Fruit fly (Drosophila melanogaster) whole organism, embryonic: ENCODE measurements around the gene faf.

Experiments used
- CG10321 ChIP-seq: fragments of 200-800 bp; sonication (Bioruptor generic); IDR thresholded peaks from 2 replicates; pipeline ENCODE4 v1.3.6; 2022; ENCODE audit warnings: missing biosample characterization, missing genetic modification characterization
- CG10431 ChIP-seq: fragments of 200-800 bp; sonication (Bioruptor generic); optimal IDR thresholded peaks from 3 replicates; lab custom pipeline; 2018; ENCODE audit warnings: missing biosample characterization, mild to moderate bottlenecking, missing genetic modification characterization
- CG10462 ChIP-seq: fragments of 200-800 bp; sonication (Bioruptor generic); optimal IDR thresholded peaks from 2 replicates; lab custom pipeline; 2016; ENCODE audit warnings: missing biosample characterization, missing genetic modification characterization
- CG16813 ChIP-seq: fragments of 200-800 bp; sonication (Bioruptor generic); IDR thresholded peaks from 3 replicates; pipeline ENCODE4 v1.3.6; 2022; ENCODE audit warnings: missing biosample characterization, missing genetic modification characterization; ENCODE audit not compliant: partially characterized antibody
- CG1832 ChIP-seq: fragments of 200-800 bp; sonication (Bioruptor generic); optimal IDR thresholded peaks from 2 replicates; lab custom pipeline; 2017; ENCODE audit warnings: missing biosample characterization, mild to moderate bottlenecking, missing genetic modification characterization, inconsistent platforms
- CG18476 ChIP-seq: fragments of 200-800 bp; sonication (Bioruptor generic); optimal IDR thresholded peaks from 2 replicates; lab custom pipeline; 2016; ENCODE audit warnings: missing biosample characterization, mild to moderate bottlenecking, missing genetic modification characterization
- CG18764 ChIP-seq: fragments of 200-800 bp; sonication (Bioruptor generic); optimal IDR thresholded peaks from 3 replicates; lab custom pipeline; 2016; ENCODE audit warnings: missing biosample characterization, missing genetic modification characterization
- CG2120 ChIP-seq: fragments of 200-800 bp; sonication (Bioruptor generic); optimal IDR thresholded peaks from 3 replicates; lab custom pipeline; 2016; ENCODE audit warnings: missing biosample characterization, missing genetic modification characterization
- CG3163 ChIP-seq: fragments of 200-800 bp; sonication (Bioruptor generic); optimal IDR thresholded peaks from 3 replicates; lab custom pipeline; 2016; ENCODE audit warnings: missing biosample characterization, missing genetic modification characterization
- CG32772 ChIP-seq: fragments of 200-800 bp; sonication (Bioruptor generic); IDR thresholded peaks from 2 replicates; pipeline ENCODE4 v1.3.6; 2022; ENCODE audit warnings: missing biosample characterization, missing genetic modification characterization
- CG34422 ChIP-seq: fragments of 200-800 bp; sonication (Bioruptor generic); IDR thresholded peaks from 3 replicates; pipeline ENCODE4 v1.3.6; 2022; ENCODE audit warnings: missing biosample characterization, missing genetic modification characterization
- CG7271 ChIP-seq: fragments of 200-800 bp; sonication (Bioruptor generic); optimal IDR thresholded peaks from 2 replicates; lab custom pipeline; 2018; ENCODE audit warnings: missing biosample characterization, mild to moderate bottlenecking, missing genetic modification characterization, moderate library complexity
- CG7963 ChIP-seq: fragments of 200-800 bp; sonication (Bioruptor generic); IDR thresholded peaks from 3 replicates; pipeline ENCODE4 v1.3.6; 2022; ENCODE audit warnings: missing biosample characterization, missing genetic modification characterization; ENCODE audit not compliant: partially characterized antibody
- CG9215 ChIP-seq: fragments of 200-800 bp; sonication (Bioruptor generic); IDR thresholded peaks from 2 replicates; pipeline ENCODE4 v1.3.6; 2022; ENCODE audit warnings: missing biosample characterization, missing genetic modification characterization
- Deaf1 ChIP-seq: fragments of 200-800 bp; optimal IDR thresholded peaks from 3 replicates; lab custom pipeline; 2019; ENCODE audit warnings: missing biosample characterization, mild to moderate bottlenecking, missing genetic modification characterization, moderate library complexity
- Dek ChIP-seq: fragments of 200-800 bp; sonication (Bioruptor generic); optimal IDR thresholded peaks from 3 replicates; lab custom pipeline; 2019; ENCODE audit warnings: missing biosample characterization, mild to moderate bottlenecking, missing genetic modification characterization, moderate library complexity
- Dll ChIP-seq: fragments of 200-800 bp; sonication (Bioruptor generic); IDR thresholded peaks from 4 replicates; pipeline ENCODE4 v1.3.6; 2022; ENCODE audit warnings: missing biosample characterization, missing genetic modification characterization; ENCODE audit not compliant: partially characterized antibody
- Drgx ChIP-seq: fragments of 200-800 bp; sonication (Bioruptor generic); IDR thresholded peaks from 2 replicates; pipeline ENCODE4 v1.3.6; 2022; ENCODE audit warnings: missing biosample characterization, missing genetic modification characterization
- Kr ChIP-seq: fragments of 200-800 bp; sonication (Bioruptor generic); optimal IDR thresholded peaks from 2 replicates; lab custom pipeline; 2017; ENCODE audit warnings: missing biosample characterization, mild to moderate bottlenecking, missing genetic modification characterization
- MBD-R2 ChIP-seq: fragments of 200-800 bp; sonication (Bioruptor generic); IDR thresholded peaks from 2 replicates; pipeline ENCODE4 v1.3.6; 2022; ENCODE audit warnings: missing biosample characterization, missing genetic modification characterization
- Med ChIP-seq: fragments of 200-800 bp; sonication (Bioruptor generic); peaks from one replicate; lab custom pipeline; 2016; ENCODE audit warnings: missing biosample characterization, missing genetic modification characterization, mild to moderate bottlenecking, inconsistent platforms, moderate library complexity
- Myb ChIP-seq: fragments of 200-800 bp; sonication (Bioruptor generic); optimal IDR thresholded peaks from 2 replicates; lab custom pipeline; 2016; ENCODE audit warnings: missing biosample characterization, missing genetic modification characterization
- Opbp ChIP-seq: fragments of 200-800 bp; sonication (Bioruptor generic); IDR thresholded peaks from 3 replicates; pipeline ENCODE4 v1.3.6; 2022; ENCODE audit warnings: missing biosample characterization, missing genetic modification characterization; ENCODE audit not compliant: partially characterized antibody
- Ptx1 ChIP-seq: fragments of 200-800 bp; sonication (Bioruptor generic); IDR thresholded peaks from 2 replicates; pipeline ENCODE4 v1.3.6; 2022; ENCODE audit warnings: missing biosample characterization, missing genetic modification characterization
- Six4 ChIP-seq: fragments of 200-800 bp; sonication (Bioruptor generic); optimal IDR thresholded peaks from 2 replicates; lab custom pipeline; 2016; ENCODE audit warnings: missing biosample characterization, missing genetic modification characterization
- Sox100B ChIP-seq: fragments of 200-800 bp; sonication (Bioruptor generic); optimal IDR thresholded peaks from 3 replicates; lab custom pipeline; 2018; ENCODE audit warnings: missing biosample characterization, mild to moderate bottlenecking, missing genetic modification characterization
- Usf ChIP-seq: fragments of 200-800 bp; sonication (Bioruptor generic); optimal IDR thresholded peaks from 2 replicates; lab custom pipeline; 2017; ENCODE audit warnings: missing genotype, missing biosample characterization, missing genetic modification characterization
- bbx ChIP-seq: fragments of 200-800 bp; sonication (Bioruptor generic); IDR thresholded peaks from 2 replicates; pipeline ENCODE4 v1.3.6; 2022; ENCODE audit warnings: missing biosample characterization, missing genetic modification characterization; ENCODE audit not compliant: partially characterized antibody
- br ChIP-seq: fragments of >200 bp; optimal IDR thresholded peaks from 2 replicates; lab custom pipeline; 2017
- bsh ChIP-seq, 2 experiments: fragments of 200-800 bp; sonication (Bioruptor generic); optimal IDR thresholded peaks; 2 replicates each; lab custom pipeline; 2017 to 2018; ENCODE audit warnings: mild to moderate bottlenecking in 2 of 2, missing biosample characterization in 2 of 2, missing genetic modification characterization in 2 of 2, moderate library complexity in 1 of 2
- crol ChIP-seq: fragments of 200-800 bp; sonication (Bioruptor generic); IDR thresholded peaks from 2 replicates; pipeline ENCODE4 v1.3.6; 2022; ENCODE audit warnings: missing biosample characterization, missing genetic modification characterization
- ems ChIP-seq: fragments of 200-800 bp; sonication (Bioruptor generic); optimal IDR thresholded peaks from 3 replicates; lab custom pipeline; 2016; ENCODE audit warnings: missing biosample characterization, missing genetic modification characterization
- fu2 ChIP-seq: fragments of 200-800 bp; sonication (Bioruptor generic); optimal IDR thresholded peaks from 2 replicates; lab custom pipeline; 2016; ENCODE audit warnings: missing biosample characterization, missing genetic modification characterization
- gro ChIP-seq: fragments of 200-800 bp; sonication (Bioruptor generic); optimal IDR thresholded peaks from 2 replicates; lab custom pipeline; 2016; ENCODE audit warnings: missing biosample characterization, missing genetic modification characterization
- hth ChIP-seq: fragments of >200 bp; optimal IDR thresholded peaks from 2 replicates; lab custom pipeline; 2017; ENCODE audit warnings: inconsistent platforms
- ind ChIP-seq: fragments of 200-800 bp; sonication (Bioruptor generic); optimal IDR thresholded peaks from 3 replicates; lab custom pipeline; 2016; ENCODE audit warnings: missing biosample characterization, missing genetic modification characterization
- nau ChIP-seq: fragments of 200-800 bp; sonication (Bioruptor generic); optimal IDR thresholded peaks from 3 replicates; lab custom pipeline; 2017; ENCODE audit warnings: missing biosample characterization, mild to moderate bottlenecking, missing genetic modification characterization, missing genetic modification reagents
- nerfin-1 ChIP-seq: fragments of 200-800 bp; sonication (Bioruptor generic); optimal IDR thresholded peaks from 3 replicates; lab custom pipeline; 2019; ENCODE audit warnings: missing biosample characterization, mild to moderate bottlenecking, missing genetic modification characterization, moderate library complexity
- onecut ChIP-seq: fragments of 200-800 bp; sonication (Bioruptor generic); IDR thresholded peaks from 2 replicates; pipeline ENCODE4 v1.3.6; 2022; ENCODE audit warnings: missing biosample characterization, missing genetic modification characterization
- row ChIP-seq: fragments of 200-800 bp; sonication (Bioruptor generic); IDR thresholded peaks from 3 replicates; pipeline ENCODE4 v1.3.6; 2022; ENCODE audit warnings: missing biosample characterization, missing genetic modification characterization
- scrt ChIP-seq: fragments of 200-800 bp; sonication (Bioruptor generic); optimal IDR thresholded peaks from 2 replicates; lab custom pipeline; 2018; ENCODE audit warnings: missing biosample characterization, mild to moderate bottlenecking, missing genetic modification characterization, moderate library complexity
- sens ChIP-seq: fragments of 200-800 bp; sonication (Bioruptor generic); peaks from one replicate; lab custom pipeline; 2016; ENCODE audit warnings: missing biosample characterization, missing genetic modification characterization
- trem ChIP-seq: fragments of 200-800 bp; optimal IDR thresholded peaks from 3 replicates; lab custom pipeline; 2019; ENCODE audit warnings: missing biosample characterization, mild to moderate bottlenecking, missing genetic modification characterization, moderate library complexity
- vvl ChIP-seq: fragments of 200-800 bp; sonication (Bioruptor generic); IDR thresholded peaks from 2 replicates; pipeline ENCODE4 v1.3.6; 2022; ENCODE audit warnings: missing biosample characterization, missing genetic modification characterization
- zfh1 ChIP-seq: fragments of 200-800 bp; sonication (Bioruptor generic); IDR thresholded peaks from 3 replicates; pipeline ENCODE4 v1.3.6; 2022; ENCODE audit warnings: missing biosample characterization, missing genetic modification characterization

faf gene

dm6 chr3R:31738060-31738619 lies 38.7 kb upstream of the faf start, which contains the start of gene eEF1alpha2 (continued):
- TF ChIP-seq CG7271 (tag; lab: Kevin White, UChicago), result no peak
- no peak for TF ChIP-seq ems (GFP tag; lab: Kevin White, UChicago)
- 0 out of 4 replicates have a peak, but pooled peaks have one; percentile 42 for TF ChIP-seq Dll
- TF ChIP-seq CG18764 (GFP tag; lab: Kevin White, UChicago), result no peak
- 0 out of 3 replicates have a peak, but pooled peaks have one; percentile 22 for TF ChIP-seq CG16813
- peak; percentile 14 for TF ChIP-seq CG2120
- peak; percentile 94 for TF ChIP-seq CG10431 (GFP tag; lab: Kevin White, UChicago)
- TF ChIP-seq, all 482 proteins: peak for 31

- TF ChIP-seq CG10321 (peak; percentile 53; the same call in 1 of the 2 replicates), gro (GFP tag; lab: Kevin White, UChicago) (no peak), Six4 (GFP tag; lab: Kevin White, UChicago) (no peak), CG1832 (GFP tag; lab: Kevin White, UChicago) (peak; percentile 72), crol (no peak), CG34422 (GFP tag; lab: Robert Waterston, UW) (0 out of 3 replicates have a peak, but pooled peaks have one; percentile 16), fu2 (GFP tag; lab: Kevin White, UChicago) (no peak), Drgx (GFP tag; lab: Robert Waterston, UW) (no peak), sens (GFP tag; lab: Kevin White, UChicago) (peak; percentile 1), CG2120 (no peak), MBD-R2 (GFP tag; lab: Robert Waterston, UW) (peak; percentile 16; the same call in 1 of the 2 replicates), br (lab: Kevin White, UChicago) (no peak), CG18476 (GFP tag; lab: Kevin White, UChicago) (no peak), CG10462 (GFP tag; lab: Kevin White, UChicago) (no peak), hth (lab: Kevin White, UChicago) (no peak), onecut (peak; percentile 93), Deaf1 (peak; percentile 93), nerfin-1 (tag; lab: Kevin White, UChicago) (peak; percentile 96), CG32772 (GFP tag; lab: Robert Waterston, UW) (no peak), CG7963 (GFP tag; lab: Robert Waterston, UW) (0 out of 3 replicates have a peak, but pooled peaks have one; percentile 38), bbx (GFP tag; lab: Robert Waterston, UW) (peak; percentile 29; the same call in 1 of the 2 replicates), CG3163 (GFP tag; lab: Kevin White, UChicago) (no peak), scrt (GFP tag; lab: Kevin White, UChicago) (no peak), Kr (GFP tag; lab: Kevin White, UChicago) (peak; percentile 6)
These were observed 37.6 kb upstream of the faf start for dm6 chr3R:31739067-31739786.

- TF ChIP-seq Myb (GFP tag; lab: Kevin White, UChicago) (no peak), sens (GFP tag; lab: Kevin White, UChicago) (peak; percentile 6), zfh1 (GFP tag; lab: Robert Waterston, UW) (0 out of 3 replicates have a peak, but pooled peaks have one; percentile 13), Opbp (GFP tag; lab: Robert Waterston, UW) (no peak), Ptx1 (0 out of 2 replicates have a peak, but pooled peaks have one; percentile 11), CG32772 (GFP tag; lab: Robert Waterston, UW) (peak; percentile 10; the same call in 1 of the 2 replicates), trem (tag; lab: Kevin White, UChicago) (no peak), Drgx (GFP tag; lab: Robert Waterston, UW) (peak; percentile 34; the same call in 1 of the 2 replicates), gro (GFP tag; lab: Kevin White, UChicago) (no peak), nau (GFP tag; lab: Kevin White, UChicago) (no peak), Deaf1 (peak; percentile 21), Usf (GFP tag; lab: Kevin White, UChicago) (no peak), row (GFP tag; lab: Robert Waterston, UW) (peak; percentile 20; the same call in 1 of the 3 replicates), vvl (GFP tag; lab: Robert Waterston, UW) (peak; percentile 44; the same call in 1 of the 2 replicates), CG9215 (no peak), Med (GFP tag; lab: Kevin White, UChicago) (peak; percentile 37), ind (GFP tag; lab: Kevin White, UChicago) (no peak), bsh (GFP tag; optimal IDR thresholded peaks at IDR 0.05; lab: Kevin White, UChicago) (peak in 1 of 2 experiments; percentile 13), Dek (tag; lab: Kevin White, UChicago) (no peak), Sox100B (GFP tag; lab: Kevin White, UChicago) (no peak)
These were observed 35.5 kb upstream of the faf start for dm6 chr3R:31741278-31741677.
